Worm (Caenorhabditis elegans) whole organism, L1 larva: Measurements from ENCODE around the gene nsph-4.1.

Experiments
- aha-1 ChIP-seq: fragments of 150-350 bp; optimal IDR thresholded peaks from 2 replicates; lab custom pipeline; 2014; ENCODE audit warnings: missing biosample characterization, missing genetic modification characterization
- alr-1 ChIP-seq: fragments of 200-800 bp; sonication (Bioruptor generic); optimal IDR thresholded peaks from 2 replicates; lab custom pipeline; 2018; ENCODE audit warnings: borderline replicate concordance, mild to moderate bottlenecking, missing genetic modification characterization, missing compliant biosample characterization
- aly-2 ChIP-seq: fragments of 150-350 bp; optimal IDR thresholded peaks from 2 replicates; lab custom pipeline; 2014; ENCODE audit warnings: missing biosample characterization, missing genetic modification characterization
- ceh-8 ChIP-seq: fragments of 200-800 bp; sonication (Bioruptor generic); optimal IDR thresholded peaks from 2 replicates; lab custom pipeline; 2018; ENCODE audit warnings: mild to moderate bottlenecking, missing genetic modification characterization, moderate library complexity, missing compliant biosample characterization
- ceh-88 ChIP-seq: fragments of 200-800 bp; sonication (Bioruptor generic); IDR thresholded peaks from 2 replicates; pipeline ENCODE4 v1.3.6; 2022; ENCODE audit warnings: missing genetic modification characterization, missing compliant biosample characterization
- ces-1 ChIP-seq: fragments of 150-350 bp; optimal IDR thresholded peaks from 2 replicates; lab custom pipeline; 2014; ENCODE audit warnings: missing biosample characterization, missing genetic modification reagents, missing genetic modification characterization
- dsc-1 ChIP-seq: sonication (generic microtip); optimal IDR thresholded peaks from 2 replicates; lab custom pipeline; 2016; ENCODE audit warnings: mild to moderate bottlenecking, missing genetic modification characterization, missing compliant biosample characterization
- efl-1 ChIP-seq, 4 experiments: fragments of 150-350 bp; optimal IDR thresholded peaks in 3 of 4; peaks in 1 of 4; 1 replicate in 1 of 4; 2 replicates in 3 of 4; lab custom pipeline; 2014; ENCODE audit warnings: missing biosample characterization in 2 of 4, missing genetic modification characterization in 2 of 4, missing genetic modification reagents in 2 of 4
- efl-3 ChIP-seq: fragments of 200-800 bp; sonication (Bioruptor generic); optimal IDR thresholded peaks from 2 replicates; lab custom pipeline; 2018; ENCODE audit warnings: mild to moderate bottlenecking, missing genetic modification characterization, missing compliant biosample characterization
- egl-27 ChIP-seq, 2 experiments: fragments of 150-350 bp in 1 of 2; sonication (generic microtip); optimal IDR thresholded peaks; 3 replicates each; lab custom pipeline; 2017 to 2018; ENCODE audit warnings: missing biosample characterization in 2 of 2, missing genetic modification characterization in 2 of 2, missing genetic modification reagents in 2 of 2
- elt-3 ChIP-seq, 6 experiments: fragments of 150-350 bp in 1 of 6; sonication (generic microtip); optimal IDR thresholded peaks; 2 replicates each; lab custom pipeline; 2017 to 2018; ENCODE audit warnings: missing biosample characterization in 6 of 6, missing genetic modification characterization in 6 of 6, inconsistent platforms in 1 of 6
- ets-5 ChIP-seq: fragments of 200-800 bp; sonication (Bioruptor generic); IDR thresholded peaks from 2 replicates; pipeline ENCODE4 v1.3.6; 2022; ENCODE audit warnings: missing genetic modification characterization, missing compliant biosample characterization
- fkh-10 ChIP-seq: sonication (generic microtip); optimal IDR thresholded peaks from 2 replicates; lab custom pipeline; 2017; ENCODE audit warnings: missing biosample characterization, missing genetic modification reagents, missing genetic modification characterization
- fkh-8 ChIP-seq: sonication (generic microtip); optimal IDR thresholded peaks from 2 replicates; lab custom pipeline; 2016; ENCODE audit warnings: mild to moderate bottlenecking, missing genetic modification characterization, missing compliant biosample characterization
- hlh-4 ChIP-seq: sonication (generic microtip); optimal IDR thresholded peaks from 2 replicates; lab custom pipeline; 2016; ENCODE audit warnings: mild to moderate bottlenecking, missing genetic modification characterization, missing compliant biosample characterization
- irx-1 ChIP-seq: sonication (generic microtip); optimal IDR thresholded peaks from 2 replicates; lab custom pipeline; 2016; ENCODE audit warnings: missing genetic modification characterization, missing compliant biosample characterization
- isw-1 ChIP-seq: fragments of 200-800 bp; sonication (Bioruptor generic); IDR thresholded peaks from 2 replicates; pipeline ENCODE4 v1.3.6; 2022; ENCODE audit warnings: missing genetic modification characterization, missing compliant biosample characterization
- lin-14 ChIP-seq: fragments of 200-800 bp; sonication (Bioruptor generic); optimal IDR thresholded peaks from 2 replicates; lab custom pipeline; 2018; ENCODE audit warnings: mild to moderate bottlenecking, missing genetic modification characterization, moderate library complexity, missing compliant biosample characterization
- lsy-2 ChIP-seq, 2 experiments: fragments of 150-350 bp; optimal IDR thresholded peaks; 2 replicates each; lab custom pipeline; 2014; ENCODE audit warnings: missing biosample characterization in 2 of 2, missing genetic modification characterization in 2 of 2
- mab-9 ChIP-seq: fragments of 200-800 bp; sonication (Bioruptor generic); IDR thresholded peaks from 2 replicates; pipeline ENCODE4 v1.3.6; 2022; ENCODE audit warnings: missing genetic modification reagents, missing genetic modification characterization, missing compliant biosample characterization
- mep-1 ChIP-seq: fragments of 150-350 bp; optimal IDR thresholded peaks from 2 replicates; lab custom pipeline; 2014; ENCODE audit warnings: missing biosample characterization, missing genetic modification characterization
- nhr-11 ChIP-seq: fragments of 150-350 bp; optimal IDR thresholded peaks from 2 replicates; lab custom pipeline; 2014; ENCODE audit warnings: missing biosample characterization, missing genetic modification characterization
- nhr-20 ChIP-seq: sonication (generic microtip); optimal IDR thresholded peaks from 2 replicates; lab custom pipeline; 2016; ENCODE audit warnings: mild to moderate bottlenecking, missing genetic modification characterization, missing compliant biosample characterization
- nhr-28 ChIP-seq: fragments of 150-350 bp; optimal IDR thresholded peaks from 2 replicates; lab custom pipeline; 2014; ENCODE audit warnings: missing biosample characterization, missing genetic modification characterization
- nhr-47 ChIP-seq: sonication (generic microtip); optimal IDR thresholded peaks from 2 replicates; lab custom pipeline; 2016; ENCODE audit warnings: mild to moderate bottlenecking, missing genetic modification characterization, moderate library complexity, missing compliant biosample characterization
- nhr-71 ChIP-seq: sonication (generic microtip); optimal IDR thresholded peaks from 2 replicates; lab custom pipeline; 2016; ENCODE audit warnings: mild to moderate bottlenecking, missing genetic modification characterization, moderate library complexity, missing compliant biosample characterization
- nhr-84 ChIP-seq: sonication (generic microtip); optimal IDR thresholded peaks from 2 replicates; lab custom pipeline; 2017; ENCODE audit warnings: missing biosample characterization, missing genetic modification characterization
- pag-3 ChIP-seq: sonication (generic microtip); optimal IDR thresholded peaks from 2 replicates; lab custom pipeline; 2017; ENCODE audit warnings: missing genetic modification characterization, mild to moderate bottlenecking, missing compliant biosample characterization, antibody characterized with exemption, borderline replicate concordance; ENCODE audit not compliant: insufficient read depth
- rnt-1 ChIP-seq: sonication (generic microtip); optimal IDR thresholded peaks from 2 replicates; lab custom pipeline; 2016; ENCODE audit warnings: mild to moderate bottlenecking, missing genetic modification characterization, moderate library complexity, missing compliant biosample characterization
- skn-1 ChIP-seq: fragments of 150-350 bp; optimal IDR thresholded peaks from 2 replicates; lab custom pipeline; 2014; ENCODE audit warnings: missing biosample characterization, missing genetic modification characterization
- snpc-4 ChIP-seq: fragments of 150-350 bp; optimal IDR thresholded peaks from 2 replicates; lab custom pipeline; 2014; ENCODE audit warnings: missing biosample characterization, missing genetic modification characterization
- sox-4 ChIP-seq: sonication (generic microtip); optimal IDR thresholded peaks from 2 replicates; lab custom pipeline; 2016; ENCODE audit warnings: missing genetic modification characterization, missing compliant biosample characterization
- sptf-1 ChIP-seq: fragments of 150-350 bp; optimal IDR thresholded peaks from 2 replicates; lab custom pipeline; 2014; ENCODE audit warnings: missing biosample characterization, missing genetic modification characterization
- swsn-7 ChIP-seq: sonication (generic microtip); optimal IDR thresholded peaks from 2 replicates; lab custom pipeline; 2016; ENCODE audit warnings: missing genetic modification characterization, missing compliant biosample characterization
- vab-15 ChIP-seq: sonication (generic microtip); optimal IDR thresholded peaks from 2 replicates; lab custom pipeline; 2017; ENCODE audit warnings: missing genotype, mild to moderate bottlenecking, missing genetic modification characterization, missing compliant biosample characterization
- xbp-1 ChIP-seq: sonication (generic microtip); optimal IDR thresholded peaks from 2 replicates; lab custom pipeline; 2016; ENCODE audit warnings: missing genetic modification characterization, missing compliant biosample characterization
- zip-4 ChIP-seq: fragments of 200-800 bp; sonication (Bioruptor generic); optimal IDR thresholded peaks from 2 replicates; lab custom pipeline; 2018; ENCODE audit warnings: mild to moderate bottlenecking, missing genetic modification characterization, moderate library complexity, missing compliant biosample characterization
- ztf-11 ChIP-seq, 2 experiments: sonication (generic microtip); optimal IDR thresholded peaks; 2 replicates each; lab custom pipeline; 2016 to 2017; ENCODE audit warnings: missing genetic modification characterization in 2 of 2, missing biosample characterization in 1 of 2, missing compliant biosample characterization in 1 of 2
- ztf-4 ChIP-seq: fragments of 150-350 bp; optimal IDR thresholded peaks from 2 replicates; lab custom pipeline; 2014; ENCODE audit warnings: missing biosample characterization, missing genetic modification characterization

nsph-4.1 gene

ce11 chrIV:5188051-5188450, 38.6 kb upstream of the nsph-4.1 start (continued):
- peak; percentile 58 for TF ChIP-seq nhr-71
- no peak for TF ChIP-seq snpc-4 (tag; lab: Kevin White, UChicago)
- TF ChIP-seq ztf-11 (tag; optimal IDR thresholded peaks at IDR 0.05; lab: Kevin White, UChicago): no peak
- TF ChIP-seq sptf-1 (tag; lab: Kevin White, UChicago): no peak
- TF ChIP-seq pag-3 (tag; lab: Kevin White, UChicago): no peak
- peak; percentile 29 for TF ChIP-seq swsn-7 (tag; lab: Kevin White, UChicago)
- no peak for TF ChIP-seq ceh-88
- no peak for TF ChIP-seq ets-5
- TF ChIP-seq sox-4: no peak
- TF ChIP-seq mep-1: no peak
- peak; percentile 87 for TF ChIP-seq efl-1 (optimal IDR thresholded peaks at IDR 0.05; lab: Kevin White, UChicago)
- peak; percentile 86 to 98 for TF ChIP-seq efl-1 (GFP tag; optimal IDR thresholded peaks at IDR 0.05 in 1 of 2; lab: Kevin White, UChicago)
- TF ChIP-seq ces-1 (GFP tag; lab: Kevin White, UChicago): no peak
- no peak for TF ChIP-seq aha-1 (tag; lab: Kevin White, UChicago)
- TF ChIP-seq elt-3 (tag; optimal IDR thresholded peaks at IDR 0.05; lab: Kevin White, UChicago): no peak
- TF ChIP-seq lin-14: no peak
- no peak for TF ChIP-seq aly-2 (tag; lab: Kevin White, UChicago)
- TF ChIP-seq vab-15 (tag; lab: Kevin White, UChicago): no peak
- TF ChIP-seq zip-4 (GFP tag; lab: Kevin White, UChicago): no peak
- no peak for TF ChIP-seq nhr-11 (tag; lab: Kevin White, UChicago)
- no peak for TF ChIP-seq alr-1 (tag; lab: Kevin White, UChicago)
- no peak for TF ChIP-seq nhr-84
- TF ChIP-seq rnt-1 (tag; lab: Kevin White, UChicago): peak; percentile 77
- no peak for TF ChIP-seq fkh-10 (GFP tag; lab: Kevin White, UChicago)
- TF ChIP-seq nhr-28: no peak
- TF ChIP-seq nhr-20 (tag; lab: Kevin White, UChicago): peak; percentile 8
- peak; percentile 62 for TF ChIP-seq irx-1 (tag; lab: Kevin White, UChicago)
- no peak for TF ChIP-seq fkh-8
- no peak for TF ChIP-seq egl-27 (tag; optimal IDR thresholded peaks at IDR 0.05; lab: Kevin White, UChicago)
- peak; percentile 38 for TF ChIP-seq dsc-1 (tag; lab: Kevin White, UChicago)
- no peak for TF ChIP-seq efl-3 (GFP tag; lab: Kevin White, UChicago)

- no peak for TF ChIP-seq lin-14
- no peak for TF ChIP-seq nhr-20 (tag; lab: Kevin White, UChicago)
- TF ChIP-seq skn-1 (tag; lab: Kevin White, UChicago): no peak
- TF ChIP-seq mab-9 (GFP tag; lab: Robert Waterston, UW): no peak
- TF ChIP-seq pag-3 (tag; lab: Kevin White, UChicago): no peak
- TF ChIP-seq rnt-1 (tag; lab: Kevin White, UChicago): no peak
- no peak for TF ChIP-seq xbp-1
- no peak for TF ChIP-seq ceh-8
- no peak for TF ChIP-seq ztf-4
- TF ChIP-seq efl-3 (GFP tag; lab: Kevin White, UChicago): no peak
Measured at ce11 chrIV:5195531-5195930, 31.1 kb upstream of the nsph-4.1 start, which contains the start of gene gpa-18. gpa-18 (minus strand) TSS chrIV:5195631.

ce11 chrIV:5200813-5201212, 25.8 kb upstream of the nsph-4.1 start:
- TF ChIP-seq nhr-47 (tag; lab: Kevin White, UChicago) (peak; percentile 60), nhr-71 (peak; percentile 69), lsy-2 (tag; optimal IDR thresholded peaks at IDR 0.05; lab: Kevin White, UChicago) (peak in 1 of 2 experiments; percentile 38), fkh-8 (peak; percentile 81), isw-1 (GFP tag; lab: Robert Waterston, UW) (no peak), hlh-4 (tag; lab: Kevin White, UChicago) (peak; percentile 36), dsc-1 (tag; lab: Kevin White, UChicago) (peak; percentile 20), ceh-88 (no peak)
